Worm (Caenorhabditis elegans) whole organism, L4 larva: ENCODE data around the gene cyp-23A1.

Source experiments
- aha-1 ChIP-seq: fragments of 150-350 bp; peaks from one replicate; lab custom pipeline; 2014; ENCODE audit warnings: missing biosample characterization, missing genetic modification characterization
- ama-1 ChIP-seq: fragments of 150-350 bp; optimal IDR thresholded peaks from 2 replicates; lab custom pipeline; 2014; ENCODE audit warnings: inconsistent platforms, mixed read lengths
- egl-27 ChIP-seq: sonication (generic microtip); optimal IDR thresholded peaks from 3 replicates; lab custom pipeline; 2017; ENCODE audit warnings: missing biosample characterization, missing genetic modification reagents, missing genetic modification characterization
- lin-15B ChIP-seq: fragments of 150-350 bp; sonication (generic microtip); optimal IDR thresholded peaks from 3 replicates; lab custom pipeline; 2014; ENCODE audit warnings: missing biosample characterization, missing genetic modification characterization
- lsy-2 ChIP-seq, 2 experiments: fragments of 150-350 bp in 1 of 2; sonication (generic microtip) in 1 of 2; optimal IDR thresholded peaks; 2 replicates each; lab custom pipeline; 2014 to 2017; ENCODE audit warnings: missing biosample characterization in 2 of 2, missing genetic modification characterization in 2 of 2
- nhr-11 ChIP-seq: fragments of 150-350 bp; optimal IDR thresholded peaks from 2 replicates; lab custom pipeline; 2014; ENCODE audit warnings: missing biosample characterization, missing genetic modification characterization
- nhr-76 ChIP-seq: fragments of 150-350 bp; optimal IDR thresholded peaks from 2 replicates; lab custom pipeline; 2014; ENCODE audit warnings: missing biosample characterization, missing genetic modification characterization
- nhr-77 ChIP-seq: fragments of 150-350 bp; optimal IDR thresholded peaks from 2 replicates; lab custom pipeline; 2014; ENCODE audit warnings: missing biosample characterization, missing genetic modification characterization
- sdz-12 ChIP-seq: fragments of 200-800 bp; sonication (Bioruptor generic); optimal IDR thresholded peaks from 2 replicates; lab custom pipeline; 2018; ENCODE audit warnings: mild to moderate bottlenecking, missing genetic modification characterization, missing compliant biosample characterization
- snpc-4 ChIP-seq: fragments of 150-350 bp; optimal IDR thresholded peaks from 2 replicates; lab custom pipeline; 2014; ENCODE audit warnings: missing biosample characterization, missing genetic modification characterization
- tag-97 ChIP-seq: fragments of 200-800 bp; sonication (Bioruptor generic); IDR thresholded peaks from 2 replicates; pipeline ENCODE4 v1.3.6; 2022; ENCODE audit warnings: missing genetic modification characterization, missing compliant biosample characterization
- unc-130 ChIP-seq: sonication (generic microtip); optimal IDR thresholded peaks from 2 replicates; lab custom pipeline; 2016; ENCODE audit warnings: missing genetic modification reagents, missing genetic modification characterization, missing compliant biosample characterization
- zag-1 ChIP-seq: fragments of 150-350 bp; optimal IDR thresholded peaks from 2 replicates; lab custom pipeline; 2014; ENCODE audit warnings: missing biosample characterization, missing genetic modification characterization
- zfp-3 ChIP-seq: fragments of 200-800 bp; sonication (Bioruptor generic); conservative IDR thresholded peaks from 2 replicates; pipeline ENCODE4 v1.3.6; 2022; ENCODE audit warnings: missing genetic modification reagents, missing genetic modification characterization, missing compliant biosample characterization

DNA sequence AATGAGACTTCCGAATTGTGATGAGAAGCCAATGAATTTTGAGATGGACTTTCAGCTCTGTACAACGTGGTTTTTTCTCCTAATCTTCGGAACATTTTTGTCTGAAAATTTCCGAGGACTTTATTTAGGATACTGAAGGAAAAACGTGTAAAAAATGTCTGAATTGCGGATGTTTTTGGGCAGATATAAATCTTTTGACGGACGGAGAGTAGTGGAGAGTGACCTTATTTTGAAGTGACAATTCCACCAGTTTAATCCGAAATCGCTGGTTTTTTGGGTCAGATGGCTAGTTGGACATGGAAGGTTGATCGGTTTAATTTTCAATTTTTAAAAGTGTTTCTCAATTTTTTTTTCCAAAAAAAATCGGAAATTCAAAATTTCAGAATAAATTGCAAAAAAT is 22.7 kb upstream of the cyp-23A1 start, which contains the start of gene T05C1.3:
- TF ChIP-seq zfp-3 (no peak), nhr-77 (tag; lab: Kevin White, UChicago) (no peak), ama-1 (lab: Kevin White, UChicago) (no peak), snpc-4 (tag; lab: Kevin White, UChicago) (no peak), lsy-2 (tag; optimal IDR thresholded peaks at IDR 0.05; lab: Kevin White, UChicago) (no peak), zag-1 (no peak), tag-97 (no peak), egl-27 (tag; lab: Kevin White, UChicago) (no peak), lin-15B (tag; lab: Kevin White, UChicago) (no peak), nhr-76 (tag; lab: Kevin White, UChicago) (no peak), nhr-11 (tag; lab: Kevin White, UChicago) (no peak), unc-130 (GFP tag; lab: Kevin White, UChicago) (no peak), sdz-12 (GFP tag; lab: Kevin White, UChicago) (no peak), aha-1 (tag; lab: Kevin White, UChicago) (no peak)
